In genomic region chrIV:8199824-8200223, ce11 we compare ENCODE assay signal across 4 worm cellular contexts.
TF ChIP-seq lines count a peak whose summit lies in the region.

No protein-coding gene starts in this region.

TF ChIP-seq in whole organism, L2 larva, 48 proteins besides CTCF, POLR2A, EP300 and RAD21:
- peak; percentile 8 for TF ChIP-seq crh-2 (tag; optimal IDR thresholded peaks at IDR 0.05; lab: Kevin White, UChicago)
- TF ChIP-seq fos-1 (tag; optimal IDR thresholded peaks at IDR 0.05; lab: Kevin White, UChicago) = peak; percentile 94
- no peak for TF ChIP-seq zag-1 (tag; optimal IDR thresholded peaks at IDR 0.05; lab: Kevin White, UChicago)

TF ChIP-seq in whole organism, L3 larva, 47 proteins besides CTCF, POLR2A, EP300 and RAD21:
- TF ChIP-seq pha-4 (tag; optimal IDR thresholded peaks at IDR 0.05; lab: Kevin White, UChicago) (peak; percentile 66), nfya-1 (tag; optimal IDR thresholded peaks at IDR 0.05; lab: Kevin White, UChicago; ENCODE audit: insufficient read depth) (no peak), elt-2 (tag; optimal IDR thresholded peaks at IDR 0.05; lab: Kevin White, UChicago) (peak; percentile 77), skn-1 (tag; optimal IDR thresholded peaks at IDR 0.05; lab: Kevin White, UChicago) (peak; percentile 27), pqm-1 (tag; optimal IDR thresholded peaks at IDR 0.05; lab: Kevin White, UChicago) (peak; percentile 18), fkh-2 (tag; optimal IDR thresholded peaks at IDR 0.05; lab: Kevin White, UChicago) (no peak)
TF ChIP-seq in whole organism, L3 larva: peak in this region for 4.

TF ChIP-seq in whole organism, L4 larva, 104 proteins besides CTCF, POLR2A, EP300 and RAD21:
- TF ChIP-seq ZK546.5 (tag; optimal IDR thresholded peaks at IDR 0.05; lab: Kevin White, UChicago) (no peak), lin-1 (GFP tag; IDR thresholded peaks at IDR 0.05; lab: Robert Waterston, UW) (no peak), ztf-7 (tag; optimal IDR thresholded peaks at IDR 0.05; lab: Kevin White, UChicago) (peak; percentile 18), unc-130 (GFP tag; optimal IDR thresholded peaks at IDR 0.05; lab: Kevin White, UChicago) (no peak), nhr-28 (tag; optimal IDR thresholded peaks at IDR 0.05; lab: Kevin White, UChicago) (peak; percentile 23), dve-1 (tag; optimal IDR thresholded peaks at IDR 0.05; lab: Kevin White, UChicago; ENCODE audit: insufficient read depth) (peak; percentile 46), hlh-11 (tag; optimal IDR thresholded peaks at IDR 0.05; lab: Kevin White, UChicago) (peak; percentile 40), nhr-6 (tag; optimal IDR thresholded peaks at IDR 0.05; lab: Kevin White, UChicago) (peak; percentile 59), T20F7.1 (GFP tag; optimal IDR thresholded peaks at IDR 0.05; lab: Kevin White, UChicago) (peak; percentile 31), aly-2 (tag; optimal IDR thresholded peaks at IDR 0.05; lab: Kevin White, UChicago) (no peak), pqm-1 (tag; optimal IDR thresholded peaks at IDR 0.05; lab: Kevin White, UChicago) (peak; percentile 67), mdt-29 (GFP tag; IDR thresholded peaks at IDR 0.05; lab: Robert Waterston, UW) (no peak), F10B5.3 (tag; optimal IDR thresholded peaks at IDR 0.05; lab: Kevin White, UChicago) (no peak), Y75B8A.6 (GFP tag; IDR thresholded peaks at IDR 0.05; lab: Robert Waterston, UW) (no peak), nhr-77 (tag; optimal IDR thresholded peaks at IDR 0.05; lab: Kevin White, UChicago) (peak; percentile 50), daf-16 (GFP tag; optimal IDR thresholded peaks at IDR 0.05; lab: Kevin White, UChicago) (no peak), daf-16 (tag; optimal IDR thresholded peaks at IDR 0.05; lab: Kevin White, UChicago) (peak; percentile 73), mep-1 (tag; optimal IDR thresholded peaks at IDR 0.05; lab: Kevin White, UChicago) (peak; percentile 12)

TF ChIP-seq in whole organism, young adult, 124 proteins besides CTCF, POLR2A, EP300 and RAD21:
- TF ChIP-seq F23B12.7 (tag; optimal IDR thresholded peaks at IDR 0.05; lab: Kevin White, UChicago; ENCODE audit: insufficient read depth) (peak; percentile 5), akir-1 (GFP tag; optimal IDR thresholded peaks at IDR 0.05; lab: Kevin White, UChicago) (no peak), ztf-6 (GFP tag; IDR thresholded peaks at IDR 0.05; lab: Robert Waterston, UW) (no peak), nhr-80 (tag; optimal IDR thresholded peaks at IDR 0.05; lab: Kevin White, UChicago) (peak; percentile 68)
